Fruit fly (Drosophila melanogaster): ENCODE data around the gene Blos2.

Gene Blos2

DNA sequence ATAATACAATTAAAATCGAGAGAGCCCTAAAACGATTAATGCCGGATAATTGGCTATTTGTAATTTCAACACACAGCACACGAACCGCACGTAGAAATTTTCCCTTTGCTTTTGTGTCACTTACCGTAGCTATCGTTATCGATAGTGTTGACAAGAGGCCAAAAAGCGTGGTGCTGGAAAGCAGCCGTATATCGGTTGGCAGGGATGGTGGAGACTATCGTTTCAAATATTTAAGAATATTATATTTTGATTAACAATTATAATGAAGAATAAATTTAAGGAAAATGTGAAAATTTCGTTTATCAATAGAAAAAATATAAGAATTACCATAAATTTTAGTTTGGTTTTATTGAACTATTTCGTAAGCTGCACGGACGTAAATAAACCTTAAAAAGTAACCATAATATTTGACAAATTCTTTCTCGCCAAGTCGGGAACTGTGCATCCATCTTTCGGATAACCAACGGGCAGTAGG is 31.7 kb downstream of the Blos2 start, which contains the start of gene JIL-1 (continued):
- peak; percentile 72 for TF ChIP-seq CG18599 (GFP tag; optimal IDR thresholded peaks at IDR 0.05)
- peak; percentile 57 for TF ChIP-seq ssp (GFP tag; IDR thresholded peaks at IDR 0.05)
- TF ChIP-seq CG12219 (GFP tag; optimal IDR thresholded peaks at IDR 0.05) = no peak
- TF ChIP-seq pita (GFP tag; optimal IDR thresholded peaks at IDR 0.05) = no peak
- no peak for TF ChIP-seq Awh (GFP tag; IDR thresholded peaks at IDR 0.05)
- no peak for TF ChIP-seq zf30C (GFP tag; optimal IDR thresholded peaks at IDR 0.05)
- TF ChIP-seq HmgD (GFP tag; optimal IDR thresholded peaks at IDR 0.05) = no peak
- TF ChIP-seq CG31224 (GFP tag; IDR thresholded peaks at IDR 0.05) = peak; percentile 65
- TF ChIP-seq CG4854 (GFP tag; optimal IDR thresholded peaks at IDR 0.05) = peak; percentile 48
- TF ChIP-seq Ada2b (GFP tag; IDR thresholded peaks at IDR 0.05) = peak; percentile 66
- TF ChIP-seq CG8290 (GFP tag; optimal IDR thresholded peaks at IDR 0.05) = peak; percentile 59
- TF ChIP-seq CG8290 (tag; optimal IDR thresholded peaks at IDR 0.05) = peak; percentile 9 to 74
- no peak for TF ChIP-seq NK7.1 (GFP tag; optimal IDR thresholded peaks at IDR 0.05)
- peak; percentile 83 for TF ChIP-seq inv (GFP tag; IDR thresholded peaks at IDR 0.05; ENCODE audit: partially characterized antibody)
- TF ChIP-seq salm (tag; optimal IDR thresholded peaks at IDR 0.05) = no peak
- peak; percentile 65 for TF ChIP-seq Dek (tag; optimal IDR thresholded peaks at IDR 0.05)
- no peak for TF ChIP-seq CG5180 (GFP tag; optimal IDR thresholded peaks at IDR 0.05)
- no peak for TF ChIP-seq p53 (GFP tag; optimal IDR thresholded peaks at IDR 0.05)
- no peak for TF ChIP-seq Hmx (GFP tag; optimal IDR thresholded peaks at IDR 0.05)
- TF ChIP-seq nau (GFP tag; optimal IDR thresholded peaks at IDR 0.05) = no peak
- peak; percentile 88 for TF ChIP-seq CG13287 (GFP tag; IDR thresholded peaks at IDR 0.05; ENCODE audit: partially characterized antibody)
- peak; percentile 42; the same call in 1 of the 2 replicates for TF ChIP-seq esg (GFP tag; conservative IDR thresholded peaks at IDR 0.05)
- peak; percentile 30 for TF ChIP-seq unpg (GFP tag; optimal IDR thresholded peaks at IDR 0.05)
- TF ChIP-seq h (optimal IDR thresholded peaks at IDR 0.05) = no peak
- peak; percentile 77 for TF ChIP-seq Hmr (GFP tag; optimal IDR thresholded peaks at IDR 0.05)
- TF ChIP-seq CG8388 (GFP tag; optimal IDR thresholded peaks at IDR 0.05) = peak; percentile 2
- peak; percentile 17 for TF ChIP-seq cwo (GFP tag; optimal IDR thresholded peaks at IDR 0.05)
- 0 out of 3 replicates have a peak, but pooled peaks have one; percentile 28 for TF ChIP-seq z (GFP tag; IDR thresholded peaks at IDR 0.05)
- no peak for TF ChIP-seq B-H1 (GFP tag; IDR thresholded peaks at IDR 0.05)
- peak; percentile 39 for TF ChIP-seq CG15601 (tag; optimal IDR thresholded peaks at IDR 0.05)
- peak; percentile 52 for TF ChIP-seq CG4820 (GFP tag; optimal IDR thresholded peaks at IDR 0.05)
- TF ChIP-seq Dbx (GFP tag; IDR thresholded peaks at IDR 0.05) = peak; percentile 93
- TF ChIP-seq CG8281 (tag; optimal IDR thresholded peaks at IDR 0.05) = no peak
- TF ChIP-seq so (GFP tag; IDR thresholded peaks at IDR 0.05) = peak; percentile 28; the same call in 2 of the 3 replicates
- peak; percentile 68; the same call in 1 of the 2 replicates for TF ChIP-seq ara (GFP tag; IDR thresholded peaks at IDR 0.05)
- TF ChIP-seq Poxn (GFP tag; IDR thresholded peaks at IDR 0.05) = no peak
- peak; percentile 75 for TF ChIP-seq dysf (GFP tag; IDR thresholded peaks at IDR 0.05)
- TF ChIP-seq Spps (tag; optimal IDR thresholded peaks at IDR 0.05) = no peak
- TF ChIP-seq CG8765 (GFP tag; IDR thresholded peaks at IDR 0.05) = no peak
- TF ChIP-seq CG11085 (GFP tag; IDR thresholded peaks at IDR 0.05) = peak; percentile 76
- peak; percentile 59 for TF ChIP-seq gem (tag; optimal IDR thresholded peaks at IDR 0.05)
- TF ChIP-seq CG2129 (GFP tag; IDR thresholded peaks at IDR 0.05; ENCODE audit: partially characterized antibody) = peak; percentile 78
- TF ChIP-seq Sin3A (optimal IDR thresholded peaks at IDR 0.05) = peak; percentile 47
- peak; percentile 32 for TF ChIP-seq kay (GFP tag; optimal IDR thresholded peaks at IDR 0.05)
- no peak for TF ChIP-seq ro (GFP tag; IDR thresholded peaks at IDR 0.05)
- TF ChIP-seq Asciz (GFP tag; optimal IDR thresholded peaks at IDR 0.05) = peak; percentile 33
- TF ChIP-seq HLH3B (GFP tag; IDR thresholded peaks at IDR 0.05) = peak; percentile 35; the same call in 1 of the 2 replicates
- TF ChIP-seq bsh (GFP tag; optimal IDR thresholded peaks at IDR 0.05) = peak in 1 of 2 experiments; percentile 31
- peak; percentile 84 for TF ChIP-seq CG11456 (GFP tag; IDR thresholded peaks at IDR 0.05)
- TF ChIP-seq cad (GFP tag; optimal IDR thresholded peaks at IDR 0.05) = no peak
- TF ChIP-seq D19A (tag; optimal IDR thresholded peaks at IDR 0.05) = no peak
- TF ChIP-seq lilli (GFP tag; optimal IDR thresholded peaks at IDR 0.05) = peak; percentile 76
